Fruit fly (Drosophila melanogaster): ENCODE measurements around the gene C3G.

dm6 chrX:6751964-6752363, 51.4 kb downstream of the C3G start:
- TF ChIP-seq insv (optimal IDR thresholded peaks at IDR 0.05): no peak
- no peak for TF ChIP-seq Myc (optimal IDR thresholded peaks at IDR 0.05)

All from Kc167 (cell line).